Worm (Caenorhabditis elegans) whole organism, L2 larva: ENCODE results near the gene F09F7.5.

Experiments
- ZK546.5 ChIP-seq: sonication (generic microtip); optimal IDR thresholded peaks from 2 replicates; lab custom pipeline; 2017; ENCODE audit warnings: missing biosample characterization, missing genetic modification characterization
- ama-1 ChIP-seq: fragments of 150-350 bp; optimal IDR thresholded peaks from 2 replicates; lab custom pipeline; 2018; ENCODE audit warnings: inconsistent platforms
- blmp-1 ChIP-seq: sonication (generic microtip); optimal IDR thresholded peaks from 2 replicates; lab custom pipeline; 2017; ENCODE audit warnings: missing genetic modification characterization, mild to moderate bottlenecking, missing compliant biosample characterization, antibody characterized with exemption, moderate library complexity; ENCODE audit not compliant: insufficient read depth
- dmd-4 ChIP-seq: sonication (generic microtip); optimal IDR thresholded peaks from 2 replicates; lab custom pipeline; 2017; ENCODE audit warnings: missing biosample characterization, missing genetic modification characterization
- lin-39 ChIP-seq: fragments of 150-350 bp; optimal IDR thresholded peaks from 2 replicates; lab custom pipeline; 2014; ENCODE audit warnings: missing biosample characterization, missing genetic modification reagents, missing genetic modification characterization
- mdl-1 ChIP-seq, 2 experiments: fragments of 150-350 bp in 1 of 2; sonication (generic microtip) in 1 of 2; optimal IDR thresholded peaks; 2 replicates each; lab custom pipeline; 2017; ENCODE audit warnings: missing biosample characterization in 2 of 2, missing genetic modification characterization in 2 of 2
- nhr-11 ChIP-seq: fragments of 150-350 bp; optimal IDR thresholded peaks from 2 replicates; lab custom pipeline; 2014; ENCODE audit warnings: missing biosample characterization, missing genetic modification characterization
- peb-1 ChIP-seq: fragments of 150-350 bp; optimal IDR thresholded peaks from 2 replicates; lab custom pipeline; 2014; ENCODE audit warnings: missing biosample characterization, missing genetic modification characterization

- TF ChIP-seq dmd-4 (no peak), lin-39 (tag; lab: Kevin White, UChicago) (no peak), blmp-1 (tag; lab: Kevin White, UChicago) (no peak), ama-1 (lab: Kevin White, UChicago) (no peak), peb-1 (tag; lab: Kevin White, UChicago) (no peak), ZK546.5 (tag; lab: Kevin White, UChicago) (no peak), nhr-11 (tag; lab: Kevin White, UChicago) (no peak), mdl-1 (tag; optimal IDR thresholded peaks at IDR 0.05; lab: Kevin White, UChicago) (no peak)
Observed at ce11 chrIII:5564325-5564724, 17.5 kb downstream of the F09F7.5 start.
